Fruit fly (Drosophila melanogaster): ENCODE measurements around the gene CG3841.
A peak's percentile ranks its signal among the peaks of the same experiment; 100 is the strongest.

The CG3841 gene

DNA sequence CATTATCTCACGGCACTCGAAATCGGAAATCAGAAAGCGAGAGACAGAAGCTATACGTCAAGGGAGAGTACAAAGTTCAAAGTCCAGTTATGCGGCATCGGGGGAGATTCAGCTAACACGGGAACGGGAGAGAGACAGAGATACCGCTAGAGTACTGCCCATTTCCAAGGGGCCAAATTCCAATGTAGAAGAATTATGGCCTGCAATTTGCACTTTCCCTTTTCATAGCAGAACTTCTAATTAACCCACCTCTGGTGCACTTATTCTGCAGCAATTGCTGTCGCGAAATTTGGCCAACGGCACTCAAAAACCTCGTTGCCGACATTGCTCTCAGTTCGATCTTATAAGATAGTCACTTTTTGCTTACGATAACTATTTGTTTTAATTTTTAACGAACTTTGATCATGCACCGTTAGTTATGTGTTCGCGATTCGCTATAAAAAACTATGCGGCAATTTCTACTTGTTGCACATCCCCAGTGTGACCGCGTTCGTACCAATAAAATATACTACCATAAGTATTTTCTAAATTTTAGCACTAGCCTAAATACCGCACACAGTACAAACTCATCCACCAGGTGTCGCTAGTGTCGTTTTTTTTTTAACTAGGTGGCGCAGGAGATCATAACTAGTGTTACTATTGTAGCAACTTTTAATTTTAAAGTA is 12.9 kb upstream of the CG3841 start, which contains the start of gene Mtpalpha:
Mtpalpha (minus strand) TSS at position 501 of the 665 bp plus-strand sequence.
- TF ChIP-seq Snoo (tag; optimal IDR thresholded peaks at IDR 0.05) (peak; percentile 93), CG9948 (tag; optimal IDR thresholded peaks at IDR 0.05) (peak; percentile 68), CG12605 (GFP tag; IDR thresholded peaks at IDR 0.05) (peak; percentile 95), fd96Ca (GFP tag; IDR thresholded peaks at IDR 0.05) (peak; percentile 85), CG13204 (GFP tag; optimal IDR thresholded peaks at IDR 0.05) (peak; percentile 99), Ets98B (GFP tag; IDR thresholded peaks at IDR 0.05) (peak; percentile 92), CG8301 (tag; optimal IDR thresholded peaks at IDR 0.05) (peak; percentile 95), CG34367 (tag; optimal IDR thresholded peaks at IDR 0.05) (peak; percentile 87), gl (tag; optimal IDR thresholded peaks at IDR 0.05) (peak; percentile 99), EcR (GFP tag; optimal IDR thresholded peaks at IDR 0.05) (peak; percentile 33), CG14655 (GFP tag; optimal IDR thresholded peaks at IDR 0.05) (peak; percentile 95), CG8159 (tag; optimal IDR thresholded peaks at IDR 0.05) (peak; percentile 80), CG17806 (tag; optimal IDR thresholded peaks at IDR 0.05) (peak; percentile 75), CG10348 (GFP tag; IDR thresholded peaks at IDR 0.05) (no peak), Pif1A (GFP tag; optimal IDR thresholded peaks at IDR 0.05) (peak; percentile 95), CG32121 (GFP tag; IDR thresholded peaks at IDR 0.05) (peak; percentile 88), CG4496 (GFP tag; IDR thresholded peaks at IDR 0.05) (peak; percentile 96), Pif1B (GFP tag; optimal IDR thresholded peaks at IDR 0.05) (peak; percentile 91), CG15710 (tag; optimal IDR thresholded peaks at IDR 0.05) (peak; percentile 68), rn (GFP tag; IDR thresholded peaks at IDR 0.05) (peak; percentile 43; the same call in 1 of the 2 replicates), D1 (tag; optimal IDR thresholded peaks at IDR 0.05) (peak; percentile 13)

DNA sequence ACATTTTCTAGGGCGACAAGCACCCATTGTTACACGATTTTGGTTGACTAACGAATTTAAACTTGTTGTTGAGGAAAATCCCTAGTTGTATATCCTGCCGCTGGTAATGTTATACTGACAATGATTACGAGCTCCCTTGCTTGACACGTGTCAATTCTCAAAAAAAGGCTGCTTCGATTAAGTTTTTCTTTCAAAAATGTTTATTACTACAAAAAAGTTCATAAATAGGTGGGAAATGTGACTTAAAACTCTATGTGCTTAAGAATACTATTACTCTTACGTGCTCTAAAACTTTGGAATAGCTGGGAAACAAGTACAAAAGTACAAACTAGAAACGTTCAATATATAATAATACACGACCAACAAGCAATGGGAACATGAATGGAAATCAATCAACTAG is 9.7 kb upstream of the CG3841 start, which contains the start of gene CG31709:
CG31709 (minus strand) TSS at position 101 of the 400 bp plus-strand sequence.
- no peak for TF ChIP-seq Snoo (tag; optimal IDR thresholded peaks at IDR 0.05)
- TF ChIP-seq CG4496 (GFP tag; IDR thresholded peaks at IDR 0.05): no peak
- TF ChIP-seq rn (GFP tag; IDR thresholded peaks at IDR 0.05): no peak
- TF ChIP-seq fd96Ca (GFP tag; IDR thresholded peaks at IDR 0.05): no peak
- no peak for TF ChIP-seq Pif1A (GFP tag; optimal IDR thresholded peaks at IDR 0.05)
- no peak for TF ChIP-seq Ets98B (GFP tag; IDR thresholded peaks at IDR 0.05)
- no peak for TF ChIP-seq CG8301 (tag; optimal IDR thresholded peaks at IDR 0.05)
- TF ChIP-seq CG32121 (GFP tag; IDR thresholded peaks at IDR 0.05): no peak
- no peak for TF ChIP-seq CG13204 (GFP tag; optimal IDR thresholded peaks at IDR 0.05)
- no peak for TF ChIP-seq CG17806 (tag; optimal IDR thresholded peaks at IDR 0.05)
- TF ChIP-seq CG10348 (GFP tag; IDR thresholded peaks at IDR 0.05): no peak
- no peak for TF ChIP-seq CG15710 (tag; optimal IDR thresholded peaks at IDR 0.05)
- no peak for TF ChIP-seq CG8159 (tag; optimal IDR thresholded peaks at IDR 0.05)
- no peak for TF ChIP-seq EcR (GFP tag; optimal IDR thresholded peaks at IDR 0.05)
- TF ChIP-seq CG12605 (GFP tag; IDR thresholded peaks at IDR 0.05): no peak
- TF ChIP-seq D1 (tag; optimal IDR thresholded peaks at IDR 0.05): no peak
- no peak for TF ChIP-seq CG34367 (tag; optimal IDR thresholded peaks at IDR 0.05)
- no peak for TF ChIP-seq gl (tag; optimal IDR thresholded peaks at IDR 0.05)

DNA sequence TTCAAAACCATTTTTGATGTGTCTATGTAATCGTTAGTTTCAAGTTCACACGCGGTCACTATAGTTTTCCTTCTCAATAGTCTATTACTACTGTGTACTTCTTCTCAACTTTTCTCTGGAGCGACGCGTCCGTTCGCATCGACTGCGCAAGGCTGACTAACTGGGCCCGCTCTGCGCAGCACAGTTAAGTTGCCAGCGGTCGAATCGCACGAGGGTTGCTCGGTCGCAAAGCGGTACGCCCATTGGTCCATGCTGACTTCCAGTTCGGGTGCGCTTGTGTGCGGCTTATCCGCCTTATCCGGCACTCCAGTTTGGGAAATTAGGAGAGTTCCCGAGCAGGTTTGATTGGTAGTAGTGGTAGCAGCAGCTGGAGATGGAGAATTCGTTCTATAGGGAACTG is 7.7 kb upstream of the CG3841 start, which contains the start of gene gcm:
gcm (minus strand) TSS at position 164 of the 400 bp plus-strand sequence.
- TF ChIP-seq CG9948 (tag; optimal IDR thresholded peaks at IDR 0.05): no peak
- TF ChIP-seq CG12605 (GFP tag; IDR thresholded peaks at IDR 0.05): no peak
- no peak for TF ChIP-seq gl (tag; optimal IDR thresholded peaks at IDR 0.05)
- no peak for TF ChIP-seq CG34367 (tag; optimal IDR thresholded peaks at IDR 0.05)
- no peak for TF ChIP-seq CG8301 (tag; optimal IDR thresholded peaks at IDR 0.05)
- TF ChIP-seq EcR (GFP tag; optimal IDR thresholded peaks at IDR 0.05): no peak
- no peak for TF ChIP-seq rn (GFP tag; IDR thresholded peaks at IDR 0.05)
- no peak for TF ChIP-seq CG13204 (GFP tag; optimal IDR thresholded peaks at IDR 0.05)
- TF ChIP-seq Ets98B (GFP tag; IDR thresholded peaks at IDR 0.05): no peak
- no peak for TF ChIP-seq Pif1A (GFP tag; optimal IDR thresholded peaks at IDR 0.05)
- TF ChIP-seq CG10348 (GFP tag; IDR thresholded peaks at IDR 0.05): no peak
- no peak for TF ChIP-seq CG4496 (GFP tag; IDR thresholded peaks at IDR 0.05)
- no peak for TF ChIP-seq CG15710 (tag; optimal IDR thresholded peaks at IDR 0.05)
- TF ChIP-seq fd96Ca (GFP tag; IDR thresholded peaks at IDR 0.05): no peak
- TF ChIP-seq Snoo (tag; optimal IDR thresholded peaks at IDR 0.05): no peak
- TF ChIP-seq D1 (tag; optimal IDR thresholded peaks at IDR 0.05): no peak
- no peak for TF ChIP-seq CG8159 (tag; optimal IDR thresholded peaks at IDR 0.05)
- no peak for TF ChIP-seq CG17806 (tag; optimal IDR thresholded peaks at IDR 0.05)
- no peak for TF ChIP-seq CG32121 (GFP tag; IDR thresholded peaks at IDR 0.05)
- no peak for TF ChIP-seq Pif1B (GFP tag; optimal IDR thresholded peaks at IDR 0.05)

DNA sequence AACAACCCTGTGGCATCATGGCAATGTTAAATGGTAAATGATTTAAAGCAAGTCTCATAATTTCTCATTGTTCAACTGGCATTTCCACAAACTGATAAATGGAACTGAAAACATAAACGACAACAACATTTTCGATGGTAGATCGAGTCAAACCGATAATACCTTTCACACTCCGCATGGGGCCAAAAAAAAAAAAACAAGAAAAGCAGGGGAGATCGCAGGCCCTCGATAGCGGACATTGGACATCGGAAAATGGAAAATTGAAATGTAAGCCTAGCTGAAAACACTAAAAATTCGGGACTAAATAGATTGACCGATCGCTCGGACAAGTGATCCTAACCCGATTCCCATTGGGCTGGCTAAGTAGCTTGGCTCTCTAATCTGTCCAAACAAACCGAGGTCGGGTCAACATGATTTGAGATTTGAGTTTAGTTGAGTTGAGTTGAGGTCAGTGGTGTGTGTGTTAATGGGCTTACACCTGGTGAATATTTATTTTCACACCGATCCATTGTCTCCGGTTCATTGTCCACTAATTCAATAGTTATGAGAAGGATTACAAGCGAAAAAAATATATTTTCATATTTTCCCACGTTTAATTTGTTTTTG is 5.1 kb upstream of the CG3841 start:
- TF ChIP-seq CG13204 (GFP tag; optimal IDR thresholded peaks at IDR 0.05): no peak
- no peak for TF ChIP-seq EcR (GFP tag; optimal IDR thresholded peaks at IDR 0.05)
- TF ChIP-seq CG32121 (GFP tag; IDR thresholded peaks at IDR 0.05): no peak
- TF ChIP-seq Ets98B (GFP tag; IDR thresholded peaks at IDR 0.05): no peak
- TF ChIP-seq Pif1B (GFP tag; optimal IDR thresholded peaks at IDR 0.05): no peak
- no peak for TF ChIP-seq fd96Ca (GFP tag; IDR thresholded peaks at IDR 0.05)
- TF ChIP-seq Pif1A (GFP tag; optimal IDR thresholded peaks at IDR 0.05): no peak
- TF ChIP-seq CG9948 (tag; optimal IDR thresholded peaks at IDR 0.05): no peak
- TF ChIP-seq CG4496 (GFP tag; IDR thresholded peaks at IDR 0.05): no peak
- TF ChIP-seq CG12605 (GFP tag; IDR thresholded peaks at IDR 0.05): no peak
- TF ChIP-seq Snoo (tag; optimal IDR thresholded peaks at IDR 0.05): no peak
- no peak for TF ChIP-seq CG17806 (tag; optimal IDR thresholded peaks at IDR 0.05)
- no peak for TF ChIP-seq CG10348 (GFP tag; IDR thresholded peaks at IDR 0.05)
- TF ChIP-seq CG15710 (tag; optimal IDR thresholded peaks at IDR 0.05): no peak
- no peak for TF ChIP-seq CG14655 (GFP tag; optimal IDR thresholded peaks at IDR 0.05)

DNA sequence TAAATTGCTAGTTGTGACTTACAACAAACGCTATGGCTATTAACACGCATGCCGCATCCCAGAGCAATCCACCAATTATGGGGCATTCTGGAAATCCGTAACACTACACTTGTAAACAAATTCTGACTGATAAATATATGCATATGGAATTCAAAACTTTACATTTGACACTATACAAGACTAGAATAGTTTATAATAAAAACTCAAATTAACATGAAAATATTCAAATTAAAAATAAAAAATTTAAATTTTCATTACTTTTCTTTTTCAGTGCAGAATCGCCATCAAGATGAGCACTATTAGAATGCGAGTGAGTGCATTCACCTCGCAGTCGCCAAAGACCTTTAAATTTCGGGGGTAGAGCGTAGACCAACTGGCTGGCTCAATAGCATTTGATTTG is 3.3 kb upstream of the CG3841 start:
- TF ChIP-seq CG8159 (tag; optimal IDR thresholded peaks at IDR 0.05): no peak
- no peak for TF ChIP-seq CG17806 (tag; optimal IDR thresholded peaks at IDR 0.05)
- no peak for TF ChIP-seq EcR (GFP tag; optimal IDR thresholded peaks at IDR 0.05)
- TF ChIP-seq CG8301 (tag; optimal IDR thresholded peaks at IDR 0.05): no peak
- no peak for TF ChIP-seq rn (GFP tag; IDR thresholded peaks at IDR 0.05)
- no peak for TF ChIP-seq CG12605 (GFP tag; IDR thresholded peaks at IDR 0.05)

Data from whole organism, pupa.